Fruit fly (Drosophila melanogaster): ENCODE data around the gene CG7443.

DNA sequence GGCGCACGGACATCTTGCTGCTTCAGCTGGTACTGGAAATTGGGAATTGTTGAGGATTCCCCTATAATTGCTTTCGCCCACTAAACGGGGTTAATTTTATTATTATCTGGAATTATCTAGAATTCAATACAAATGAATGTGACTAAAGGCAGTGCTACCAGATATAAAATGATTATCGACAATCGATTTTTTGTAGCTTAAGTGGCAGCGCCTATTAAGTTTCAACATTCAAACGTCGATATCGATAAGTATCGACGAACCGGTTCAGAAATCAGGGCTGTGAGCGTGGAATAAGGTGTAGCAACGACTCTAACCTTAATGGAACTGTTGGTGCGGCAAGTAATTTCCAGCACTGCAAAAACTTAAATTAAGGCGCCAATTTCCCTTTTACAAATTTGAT, 19.0 kb upstream of the CG7443 start, which contains the start of gene Sgt1:
- TF ChIP-seq chn (GFP tag; optimal IDR thresholded peaks at IDR 0.05) (peak; percentile 43), crol (GFP tag; IDR thresholded peaks at IDR 0.05) (no peak), CG34376 (GFP tag; optimal IDR thresholded peaks at IDR 0.05) (peak; percentile 78), CG12299 (tag; optimal IDR thresholded peaks at IDR 0.05) (no peak), zfh2 (GFP tag; optimal IDR thresholded peaks at IDR 0.05) (peak; percentile 79), usp (GFP tag; optimal IDR thresholded peaks at IDR 0.05) (no peak), CG12219 (GFP tag; optimal IDR thresholded peaks at IDR 0.05) (no peak)
